Worm (Caenorhabditis elegans): Measurements from ENCODE around the gene nap-1.
"Not testable (repeated sequence)": the region's sequence is repeated elsewhere in the genome, so short reads cannot be mapped to it uniquely, and the experiment has no call there.

The nap-1 gene

DNA sequence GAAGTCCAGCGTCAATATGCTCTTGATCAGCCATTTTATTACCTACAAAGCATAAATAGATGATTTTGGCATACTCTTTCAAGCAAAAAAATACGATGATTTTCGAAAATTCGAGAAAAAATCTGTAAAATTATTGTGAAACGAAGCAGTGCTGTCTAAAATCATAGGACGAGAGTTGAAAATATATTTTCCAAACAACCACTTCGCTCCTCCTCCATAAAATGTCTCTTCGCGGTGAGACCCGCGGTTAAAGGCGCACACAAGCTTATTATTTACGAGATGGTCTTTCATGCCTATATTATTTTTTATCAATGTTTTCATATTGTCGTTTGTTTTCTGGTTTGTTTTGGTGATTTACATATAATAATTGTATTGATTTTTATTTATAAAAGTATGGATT, at the start of gene nap-1:
Gene nap-1 (minus strand): TSS at position 42 of the 400 bp plus-strand sequence.
- TF ChIP-seq unc-62 (GFP tag; optimal IDR thresholded peaks at IDR 0.05), result no peak

DNA sequence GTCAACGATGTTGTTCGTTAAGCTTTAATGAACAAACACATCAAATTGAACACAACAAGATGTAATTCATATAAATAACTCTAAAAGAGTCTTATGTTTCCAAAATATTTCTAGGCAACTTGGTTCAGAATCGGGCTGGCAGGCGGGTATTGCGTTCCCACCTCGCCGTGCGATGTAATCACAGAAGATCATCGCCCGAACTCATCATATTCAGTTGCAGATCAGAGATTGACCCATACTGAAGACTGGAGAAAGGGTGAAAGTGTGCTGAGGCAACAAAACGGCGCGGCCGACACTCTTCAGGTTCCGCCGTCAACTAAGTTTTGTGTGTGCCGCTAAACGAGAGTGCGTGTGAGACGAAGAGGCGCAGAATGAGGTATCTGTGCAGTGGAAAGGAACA, 49.4 kb upstream of the nap-1 start:
- no peak for TF ChIP-seq unc-62 (GFP tag; optimal IDR thresholded peaks at IDR 0.05)

DNA sequence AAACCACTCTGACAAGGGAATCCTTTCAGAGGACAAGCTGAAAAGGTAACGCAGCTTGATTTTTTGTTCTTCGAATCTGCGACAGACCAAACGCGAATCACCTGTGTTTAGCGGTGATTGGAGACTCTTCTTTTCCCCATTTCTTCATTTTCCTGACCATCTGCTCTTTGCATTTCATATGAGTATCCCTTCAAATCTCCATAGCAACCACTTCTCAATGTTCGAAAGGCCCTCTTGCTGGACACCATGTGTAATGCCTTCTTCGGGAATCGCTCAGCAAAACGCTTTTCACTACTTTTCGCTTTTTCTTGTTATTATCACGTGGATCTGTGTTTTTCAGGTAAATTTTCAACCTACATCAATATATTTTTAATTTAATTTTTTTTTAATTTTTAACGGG, 47.4 kb upstream of the nap-1 start, which contains the start of the genes T26A8.3 and tmem-231:
Gene T26A8.3 (minus strand): TSS at position 101 of the 400 bp plus-strand sequence.
Gene tmem-231 (plus strand): TSS at position 249 of the 400 bp plus-strand sequence.
- TF ChIP-seq unc-62 (GFP tag; optimal IDR thresholded peaks at IDR 0.05), result no peak

DNA sequence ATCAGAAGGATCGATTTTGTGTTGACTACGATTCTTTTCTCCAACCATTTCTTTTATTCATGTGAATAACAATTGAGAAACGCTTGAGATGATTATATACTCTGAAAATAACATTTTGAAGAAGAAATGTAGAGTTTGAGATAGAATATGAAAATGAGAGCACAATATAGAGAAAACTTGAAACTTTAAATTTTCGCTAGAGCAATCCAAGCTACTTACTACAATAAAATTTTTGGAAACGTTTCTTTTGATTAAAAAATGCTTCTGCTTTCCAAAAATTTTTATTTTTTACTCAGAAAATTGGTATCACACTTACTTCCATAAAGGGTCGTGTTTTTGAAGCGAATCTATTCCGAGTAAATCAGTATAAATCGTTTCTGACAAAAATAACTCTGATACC, 41.8 kb upstream of the nap-1 start, which contains the start of gene M116.5:
Gene M116.5 (minus strand): TSS at position 101 of the 400 bp plus-strand sequence.
- TF ChIP-seq unc-62 (GFP tag; optimal IDR thresholded peaks at IDR 0.05), result no peak

DNA sequence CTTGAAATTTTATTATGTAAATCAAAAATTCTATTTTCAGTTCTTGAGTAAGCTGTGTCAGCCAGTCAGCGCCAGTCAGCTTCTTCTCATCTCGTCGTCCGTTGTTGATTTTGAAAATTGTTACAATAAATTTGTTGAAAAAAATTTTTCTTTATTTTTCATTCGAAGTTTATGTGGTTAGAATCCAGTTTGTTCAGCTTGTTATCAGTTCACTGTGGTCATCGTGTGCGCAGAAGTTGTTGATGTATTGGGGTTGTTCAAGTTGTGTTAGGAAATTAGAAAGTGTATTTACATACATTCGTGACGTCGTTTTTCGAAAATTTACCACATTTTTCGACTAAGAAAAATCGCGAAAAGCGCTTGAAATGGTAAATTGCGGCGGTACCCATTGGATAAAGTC, 18.7 kb upstream of the nap-1 start:
- no peak for TF ChIP-seq unc-62 (GFP tag; optimal IDR thresholded peaks at IDR 0.05)

DNA sequence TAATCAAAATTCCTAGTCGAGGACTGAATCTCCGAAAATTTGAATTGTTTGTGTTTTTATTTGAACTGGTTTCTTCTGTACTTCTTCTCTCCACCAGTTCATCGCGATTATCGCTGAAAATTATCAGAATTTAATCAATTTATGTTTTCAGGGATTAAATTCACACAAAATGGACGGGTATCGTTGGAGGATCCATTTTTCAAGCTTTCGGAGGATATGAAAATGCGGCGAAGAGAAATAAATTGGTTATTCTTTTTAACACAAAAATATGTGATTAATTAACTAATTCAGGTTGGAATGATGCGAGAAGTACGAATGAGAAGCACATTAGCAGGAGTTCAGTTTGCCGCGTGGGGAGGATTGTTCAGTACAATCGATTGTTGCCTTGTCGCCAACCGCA, 17.2 kb upstream of the nap-1 start, which contains the start of gene timm-17B.2:
Gene timm-17B.2 (plus strand): TSS at position 301 of the 400 bp plus-strand sequence.
- TF ChIP-seq unc-62 (GFP tag; optimal IDR thresholded peaks at IDR 0.05), result no peak

DNA sequence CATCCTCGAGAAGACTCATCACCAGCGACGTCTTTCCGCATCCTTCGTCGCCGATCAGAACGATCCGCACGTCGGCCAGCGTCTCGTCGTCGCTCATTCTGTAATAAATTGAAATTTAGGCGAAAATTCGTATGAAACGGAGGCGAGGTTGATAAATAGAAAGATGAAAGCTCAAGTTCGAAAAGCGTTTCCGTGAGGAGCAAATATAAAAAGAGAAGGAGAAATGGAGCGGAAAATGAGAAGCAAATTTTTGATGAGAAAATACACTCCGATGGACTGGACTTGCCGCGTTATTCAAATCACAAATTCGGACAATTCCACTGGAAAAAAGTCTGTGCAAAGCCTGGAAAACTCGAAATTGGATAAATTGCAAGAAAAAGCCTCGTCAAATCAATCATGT, 15.0 kb upstream of the nap-1 start, which contains the start of gene D2096.11:
Gene D2096.11 (minus strand): TSS at position 101 of the 400 bp plus-strand sequence.
- no peak for TF ChIP-seq unc-62 (GFP tag; optimal IDR thresholded peaks at IDR 0.05)

DNA sequence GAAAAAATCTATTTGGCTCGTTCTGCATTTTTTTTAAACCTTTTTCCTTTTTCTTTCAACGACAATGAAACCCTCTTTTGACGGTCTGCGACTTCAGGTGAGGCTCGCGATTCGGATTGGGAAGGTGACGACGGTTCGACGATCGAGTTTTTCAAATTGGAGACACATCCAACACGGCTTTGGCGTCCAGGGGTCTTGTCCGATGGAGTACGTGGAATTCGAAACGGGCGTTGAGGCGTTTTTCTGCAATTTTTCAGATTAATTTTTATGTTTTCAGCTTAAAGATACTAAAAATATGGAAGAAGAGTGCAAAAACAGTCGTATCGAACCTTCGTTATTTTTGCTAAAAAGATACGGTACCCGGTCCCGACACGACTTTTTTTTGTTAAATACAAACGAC, 10.0 kb upstream of the nap-1 start, which contains the start of gene D2096.10:
Gene D2096.10 (minus strand): TSS at position 101 of the 400 bp plus-strand sequence.
- TF ChIP-seq unc-62 (GFP tag; optimal IDR thresholded peaks at IDR 0.05), result not testable (repeated sequence)

DNA sequence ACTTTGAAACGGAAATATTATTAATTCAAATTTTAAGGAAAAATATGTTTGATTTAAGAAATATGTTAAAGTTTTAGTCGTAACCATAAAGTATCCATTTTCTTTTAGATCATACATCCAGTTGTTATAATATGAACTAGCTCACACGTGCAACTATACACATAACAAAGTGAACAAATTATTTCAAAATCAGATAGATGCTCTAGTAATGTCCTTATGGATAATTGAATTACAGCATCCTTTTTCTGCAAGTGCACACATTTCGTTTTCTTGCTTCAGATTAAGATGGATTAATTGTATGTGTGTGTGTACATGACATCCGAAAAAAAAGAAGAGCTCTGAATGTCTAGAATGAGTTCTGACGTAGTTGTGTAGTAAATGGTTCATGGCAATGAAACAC, 6.5 kb upstream of the nap-1 start:
- TF ChIP-seq unc-62 (GFP tag; optimal IDR thresholded peaks at IDR 0.05), result no peak

DNA sequence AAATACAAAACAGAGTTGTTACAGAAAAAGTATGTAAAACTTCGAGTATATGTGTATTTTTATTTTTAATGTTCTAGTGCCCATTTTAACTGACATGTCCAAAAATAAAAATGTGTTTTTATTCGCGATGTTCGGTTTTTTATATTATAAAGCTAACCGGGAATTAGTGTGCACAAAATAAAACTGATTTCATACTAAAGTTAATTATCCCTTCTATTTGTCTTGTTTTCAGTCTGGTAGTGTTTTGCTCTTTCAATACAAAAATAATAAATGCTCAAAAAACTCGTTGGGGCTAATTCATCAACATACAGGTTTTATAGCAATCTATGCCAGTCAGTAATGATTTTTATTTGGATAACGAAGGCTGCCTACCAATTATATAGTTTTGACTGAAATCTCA, 5.6 kb upstream of the nap-1 start:
- TF ChIP-seq unc-62 (GFP tag; optimal IDR thresholded peaks at IDR 0.05), result no peak

DNA sequence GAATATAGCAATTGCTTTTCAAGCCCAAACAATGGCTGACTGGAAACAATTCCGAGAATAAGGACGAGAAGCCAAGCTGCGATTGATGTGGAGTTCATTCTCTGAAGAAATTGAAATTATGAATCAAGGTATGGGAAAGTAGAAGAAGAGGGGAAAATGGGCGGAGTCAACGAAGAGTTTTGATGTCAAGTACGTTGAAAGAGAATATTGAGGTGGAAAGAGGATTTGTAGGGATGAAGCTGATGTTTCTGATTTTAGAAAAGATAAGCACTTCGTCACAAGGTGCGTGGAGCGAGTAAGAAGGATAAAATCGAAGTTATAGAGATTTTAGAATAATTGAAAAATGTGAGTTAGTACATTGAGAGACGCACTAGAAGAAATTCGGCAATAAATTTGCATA, 3.6 kb upstream of the nap-1 start, which contains the start of gene D2096.9:
Gene D2096.9 (minus strand): TSS at position 101 of the 400 bp plus-strand sequence.
- no peak for TF ChIP-seq unc-62 (GFP tag; optimal IDR thresholded peaks at IDR 0.05)

DNA sequence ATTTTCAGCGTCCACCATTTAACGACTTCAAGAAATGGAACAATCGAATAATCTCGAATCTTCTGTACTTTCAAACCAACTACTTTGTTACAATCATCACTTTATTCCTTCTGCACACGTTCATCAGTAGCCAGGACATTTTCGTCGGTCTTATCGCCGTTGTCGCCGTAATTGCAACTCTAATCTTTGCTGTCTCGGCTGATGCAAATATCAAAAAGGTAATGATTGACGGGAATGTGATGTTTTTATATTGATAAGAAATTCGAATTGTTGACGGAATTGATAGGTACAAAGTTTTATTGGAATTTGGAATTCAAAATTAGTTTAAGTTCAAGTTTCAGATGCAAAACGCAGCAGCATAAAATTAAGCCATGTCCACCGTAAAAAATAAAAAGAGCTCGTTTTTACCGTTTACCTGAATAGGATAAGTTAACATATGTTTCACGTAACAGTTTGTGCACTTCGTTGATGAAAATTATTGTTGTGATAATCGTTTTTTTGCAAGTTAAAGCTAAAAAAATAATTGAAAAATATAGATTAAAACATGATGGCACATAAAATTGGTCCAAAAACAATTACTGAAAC, 1.2 kb upstream of the nap-1 start:
- no peak for TF ChIP-seq unc-62 (GFP tag; optimal IDR thresholded peaks at IDR 0.05)

DNA sequence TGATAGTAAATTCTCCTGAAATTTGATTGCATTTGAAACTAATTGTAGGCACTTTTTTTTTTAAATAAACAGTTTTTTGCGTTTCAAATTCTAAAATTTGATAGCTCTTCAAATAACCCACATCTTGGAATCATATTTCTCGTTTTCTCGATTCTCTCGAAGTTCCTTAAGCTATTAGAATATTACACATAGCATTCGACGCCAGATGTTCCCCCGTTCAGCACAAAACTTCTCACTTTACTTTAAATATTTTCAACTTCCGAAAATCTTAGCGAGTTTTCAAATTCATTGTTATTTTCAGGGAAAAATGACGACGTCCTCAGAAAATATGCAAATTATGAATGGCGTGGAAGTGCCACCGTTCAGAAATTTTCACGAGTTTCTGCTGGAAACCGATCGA, 564 bp upstream of the nap-1 start, which contains the start of gene praf-3:
Gene praf-3 (plus strand): TSS at position 301 of the 400 bp plus-strand sequence.
- TF ChIP-seq unc-62 (GFP tag; optimal IDR thresholded peaks at IDR 0.05), result no peak

DNA sequence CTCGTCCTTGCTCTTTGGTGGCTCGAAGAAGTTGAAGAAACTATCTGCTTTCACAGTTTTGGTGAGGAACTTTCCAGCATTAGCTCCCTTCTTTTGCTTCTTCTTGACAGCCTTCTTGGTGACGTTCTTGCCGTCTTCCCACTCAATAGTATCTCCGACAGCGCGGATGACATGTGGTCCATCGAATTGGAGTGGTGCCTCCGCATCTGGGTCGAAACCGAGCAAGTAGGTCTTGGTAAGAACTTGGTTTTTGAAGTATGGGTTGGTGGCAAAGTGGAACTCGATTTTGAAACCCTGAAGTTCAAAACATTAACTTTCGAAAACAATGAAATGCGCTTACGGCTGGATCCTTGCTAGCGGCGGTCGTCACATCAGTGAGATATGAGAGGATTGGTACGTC, 839 bp downstream of the nap-1 start:
- no peak for TF ChIP-seq unc-62 (GFP tag; optimal IDR thresholded peaks at IDR 0.05)

DNA sequence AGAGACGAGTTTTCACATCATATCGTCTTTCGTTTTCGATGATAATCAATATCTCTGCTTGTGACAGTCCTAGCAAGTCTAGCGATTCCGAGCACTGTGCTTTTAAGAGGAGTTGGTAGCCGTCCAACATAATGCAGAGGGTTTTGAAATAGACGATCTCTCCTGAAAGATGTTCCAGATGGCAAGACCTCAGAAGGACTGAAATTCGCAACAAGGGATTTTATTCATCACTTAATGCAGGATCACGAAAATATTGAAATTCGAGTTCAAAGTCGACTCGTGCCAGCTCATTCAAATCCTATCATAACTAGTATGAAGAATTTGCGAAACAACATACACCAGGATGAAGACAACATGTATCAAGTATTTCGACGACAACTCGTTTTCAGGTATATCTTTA, 1.6 kb downstream of the nap-1 start, which contains the start of gene D2096.7:
Gene D2096.7 (minus strand): TSS at position 130 of the 400 bp plus-strand sequence.
- TF ChIP-seq unc-62 (GFP tag; optimal IDR thresholded peaks at IDR 0.05), result no peak

DNA sequence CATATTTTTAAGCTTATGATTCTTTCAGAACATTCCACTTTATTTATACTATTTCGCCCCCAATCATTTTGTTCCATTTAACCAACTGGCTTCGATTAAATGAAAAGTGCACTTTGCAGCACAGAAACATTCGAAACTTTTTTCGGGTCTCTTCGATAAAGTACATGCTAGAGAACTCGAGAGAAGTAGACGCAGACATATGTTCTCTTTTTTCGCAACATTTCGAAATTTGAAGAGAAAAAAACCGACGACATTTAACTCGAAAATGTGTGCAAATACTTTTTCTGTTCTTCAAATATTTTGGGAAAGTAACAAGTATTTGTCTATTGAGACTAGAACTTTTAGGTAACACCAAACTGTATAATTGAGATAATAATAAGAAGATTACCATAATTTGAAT, 2.2 kb downstream of the nap-1 start:
- no peak for TF ChIP-seq unc-62 (GFP tag; optimal IDR thresholded peaks at IDR 0.05)

DNA sequence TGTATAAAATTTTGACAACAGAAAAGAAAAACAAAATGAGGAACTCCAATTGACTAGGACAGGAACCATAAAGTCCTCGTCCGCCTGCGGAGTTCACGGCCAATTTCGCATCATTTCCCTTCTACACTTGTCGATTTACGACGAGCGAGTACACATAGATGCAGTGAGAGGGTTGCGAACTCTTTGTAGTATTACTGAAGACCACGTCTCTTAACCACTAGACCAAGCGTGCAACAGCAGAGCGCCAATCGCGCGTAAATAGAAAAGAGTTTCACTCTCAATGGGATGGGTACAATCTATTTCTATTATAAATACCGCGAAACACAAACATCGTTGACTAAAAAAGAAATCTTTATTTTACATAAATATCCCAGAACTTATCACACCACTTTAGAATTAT, 3.7 kb downstream of the nap-1 start:
- TF ChIP-seq unc-62 (GFP tag; optimal IDR thresholded peaks at IDR 0.05), result no peak
